Worm (Caenorhabditis elegans) whole organism, late embryonic: ENCODE data around the gene hpo-15.

Experiments
- ceh-34 ChIP-seq: sonication (generic microtip); optimal IDR thresholded peaks from 2 replicates; lab custom pipeline; 2016; ENCODE audit warnings: mild to moderate bottlenecking, missing genetic modification characterization, missing compliant biosample characterization
- dve-1 ChIP-seq: sonication (generic microtip); optimal IDR thresholded peaks from 2 replicates; lab custom pipeline; 2017; ENCODE audit warnings: antibody characterized with exemption, mild to moderate bottlenecking, missing genetic modification characterization, missing compliant biosample characterization
- elt-2 ChIP-seq: sonication (generic microtip); optimal IDR thresholded peaks from 2 replicates; lab custom pipeline; 2016; ENCODE audit warnings: missing genetic modification reagents, missing genetic modification characterization, missing compliant biosample characterization
- nhr-11 ChIP-seq: fragments of 150-350 bp; optimal IDR thresholded peaks from 2 replicates; lab custom pipeline; 2014; ENCODE audit warnings: missing biosample characterization, missing genetic modification characterization
- nhr-232 ChIP-seq: sonication (generic microtip); optimal IDR thresholded peaks from 2 replicates; lab custom pipeline; 2016; ENCODE audit warnings: missing genetic modification characterization, missing compliant biosample characterization
- sdc-2 ChIP-seq: sonication (generic microtip); optimal IDR thresholded peaks from 2 replicates; lab custom pipeline; 2016; ENCODE audit warnings: missing genotype, missing genetic modification characterization, missing compliant biosample characterization
- syd-9 ChIP-seq: sonication (generic microtip); optimal IDR thresholded peaks from 2 replicates; lab custom pipeline; 2016; ENCODE audit warnings: mild to moderate bottlenecking, missing genetic modification characterization, moderate library complexity, missing compliant biosample characterization
- ttx-3 ChIP-seq: sonication (generic microtip); optimal IDR thresholded peaks from 2 replicates; lab custom pipeline; 2016; ENCODE audit warnings: missing genetic modification reagents, missing genetic modification characterization, missing compliant biosample characterization
- zip-5 ChIP-seq: sonication (generic microtip); optimal IDR thresholded peaks from 2 replicates; lab custom pipeline; 2016; ENCODE audit warnings: missing genetic modification characterization, missing compliant biosample characterization

- TF ChIP-seq zip-5 (tag; lab: Kevin White, UChicago), result no peak
- no peak for TF ChIP-seq nhr-11 (tag; lab: Kevin White, UChicago)
- TF ChIP-seq elt-2 (tag; lab: Kevin White, UChicago), result no peak
- TF ChIP-seq ceh-34, result no peak
- no peak for TF ChIP-seq nhr-232 (tag; lab: Kevin White, UChicago)
- no peak for TF ChIP-seq syd-9
- TF ChIP-seq dve-1 (tag; lab: Kevin White, UChicago), result no peak
- TF ChIP-seq ttx-3 (tag; lab: Kevin White, UChicago), result no peak
- TF ChIP-seq sdc-2 (tag; lab: Kevin White, UChicago), result no peak
Measured at ce11 chrV:5521735-5522241, 8.2 kb upstream of the hpo-15 start, which contains the start of gene hir-1.
